Worm (Caenorhabditis elegans) whole organism, L2 larva: Measurements from ENCODE around the gene rpt-2.

Source experiments
- C34F6.9 ChIP-seq: fragments of 150-350 bp; optimal IDR thresholded peaks from 2 replicates; lab custom pipeline; 2014; ENCODE audit warnings: missing biosample characterization, missing genetic modification characterization
- Y55F3AM.14 ChIP-seq: fragments of 200-800 bp; sonication (Bioruptor generic); optimal IDR thresholded peaks from 2 replicates; lab custom pipeline; 2018; ENCODE audit warnings: mild to moderate bottlenecking, missing genetic modification characterization, missing compliant biosample characterization
- ZK546.5 ChIP-seq: sonication (generic microtip); optimal IDR thresholded peaks from 2 replicates; lab custom pipeline; 2017; ENCODE audit warnings: missing biosample characterization, missing genetic modification characterization
- alr-1 ChIP-seq: fragments of 150-350 bp; optimal IDR thresholded peaks from 2 replicates; lab custom pipeline; 2014; ENCODE audit warnings: missing biosample characterization, missing genetic modification characterization
- aly-2 ChIP-seq: fragments of 150-350 bp; optimal IDR thresholded peaks from 2 replicates; lab custom pipeline; 2014; ENCODE audit warnings: missing biosample characterization, missing genetic modification characterization
- blmp-1 ChIP-seq: sonication (generic microtip); optimal IDR thresholded peaks from 2 replicates; lab custom pipeline; 2017; ENCODE audit warnings: missing genetic modification characterization, mild to moderate bottlenecking, missing compliant biosample characterization, antibody characterized with exemption, moderate library complexity; ENCODE audit not compliant: insufficient read depth
- ceh-82 ChIP-seq: fragments of 150-350 bp; optimal IDR thresholded peaks from 2 replicates; lab custom pipeline; 2014; ENCODE audit warnings: missing biosample characterization, missing genetic modification characterization
- dmd-4 ChIP-seq: sonication (generic microtip); optimal IDR thresholded peaks from 2 replicates; lab custom pipeline; 2017; ENCODE audit warnings: missing biosample characterization, missing genetic modification characterization
- fos-1 ChIP-seq: fragments of 150-350 bp; optimal IDR thresholded peaks from 2 replicates; lab custom pipeline; 2014; ENCODE audit warnings: missing biosample characterization, missing genetic modification characterization
- gmeb-1 ChIP-seq: fragments of 150-350 bp; optimal IDR thresholded peaks from 2 replicates; lab custom pipeline; 2014; ENCODE audit warnings: missing biosample characterization, missing genetic modification characterization
- lin-11 ChIP-seq: fragments of 150-350 bp; sonication (generic microtip); optimal IDR thresholded peaks from 2 replicates; lab custom pipeline; 2014; ENCODE audit warnings: missing biosample characterization, missing genetic modification characterization, inconsistent platforms, mixed read lengths
- lin-13 ChIP-seq: fragments of 150-350 bp; optimal IDR thresholded peaks from 2 replicates; lab custom pipeline; 2014; ENCODE audit warnings: missing biosample characterization, missing genetic modification reagents, missing genetic modification characterization
- lin-39 ChIP-seq: fragments of 150-350 bp; optimal IDR thresholded peaks from 2 replicates; lab custom pipeline; 2014; ENCODE audit warnings: missing biosample characterization, missing genetic modification reagents, missing genetic modification characterization
- lsy-2 ChIP-seq, 2 experiments: fragments of 150-350 bp in 1 of 2; sonication (generic microtip) in 1 of 2; optimal IDR thresholded peaks; 2 replicates each; lab custom pipeline; 2014 to 2017; ENCODE audit warnings: missing biosample characterization in 2 of 2, missing genetic modification characterization in 2 of 2
- nhr-12 ChIP-seq: fragments of 150-350 bp; optimal IDR thresholded peaks from 2 replicates; lab custom pipeline; 2014; ENCODE audit warnings: missing biosample characterization, missing genetic modification characterization
- nhr-21 ChIP-seq: fragments of 150-350 bp; optimal IDR thresholded peaks from 2 replicates; lab custom pipeline; 2014; ENCODE audit warnings: missing biosample characterization, missing genetic modification characterization
- nhr-23 ChIP-seq: fragments of 150-350 bp; optimal IDR thresholded peaks from 2 replicates; lab custom pipeline; 2014; ENCODE audit warnings: missing biosample characterization, missing genetic modification reagents, missing genetic modification characterization
- nhr-25 ChIP-seq: fragments of 150-350 bp; sonication (generic microtip); optimal IDR thresholded peaks from 3 replicates; lab custom pipeline; 2014; ENCODE audit warnings: missing biosample characterization, missing genetic modification characterization
- nhr-6 ChIP-seq: fragments of 150-350 bp; optimal IDR thresholded peaks from 2 replicates; lab custom pipeline; 2014; ENCODE audit warnings: missing biosample characterization, missing genetic modification characterization
- nhr-77 ChIP-seq: fragments of 150-350 bp; optimal IDR thresholded peaks from 2 replicates; lab custom pipeline; 2014; ENCODE audit warnings: missing biosample characterization, missing genetic modification characterization
- peb-1 ChIP-seq: fragments of 150-350 bp; optimal IDR thresholded peaks from 2 replicates; lab custom pipeline; 2014; ENCODE audit warnings: missing biosample characterization, missing genetic modification characterization
- sem-4 ChIP-seq: fragments of 150-350 bp; optimal IDR thresholded peaks from 2 replicates; lab custom pipeline; 2014; ENCODE audit warnings: missing biosample characterization, missing genetic modification reagents, missing genetic modification characterization
- skn-1 ChIP-seq: sonication (generic microtip); optimal IDR thresholded peaks from 2 replicates; lab custom pipeline; 2017; ENCODE audit warnings: missing biosample characterization, missing genetic modification characterization
- sma-9 ChIP-seq, 2 experiments: fragments of 150-350 bp in 1 of 2; sonication (generic microtip) in 1 of 2; optimal IDR thresholded peaks; 2 replicates each; lab custom pipeline; 2014 to 2016; ENCODE audit warnings: missing genetic modification characterization in 2 of 2, mild to moderate bottlenecking in 1 of 2, missing biosample characterization in 1 of 2, missing compliant biosample characterization in 1 of 2, missing genetic modification reagents in 1 of 2, moderate library complexity in 1 of 2
- unc-55 ChIP-seq: fragments of 150-350 bp; sonication (generic microtip); optimal IDR thresholded peaks from 3 replicates; lab custom pipeline; 2014; ENCODE audit warnings: missing biosample characterization, missing genetic modification reagents, missing genetic modification characterization
- zag-1 ChIP-seq: fragments of 150-350 bp; optimal IDR thresholded peaks from 2 replicates; lab custom pipeline; 2014; ENCODE audit warnings: missing biosample characterization, missing genetic modification characterization
- ztf-1 ChIP-seq: fragments of 200-800 bp; sonication (Bioruptor generic); conservative IDR thresholded peaks from 2 replicates; pipeline ENCODE4 v1.3.6; 2022; ENCODE audit warnings: missing genetic modification characterization, missing compliant biosample characterization
- ztf-11 ChIP-seq: sonication (generic microtip); optimal IDR thresholded peaks from 2 replicates; lab custom pipeline; 2017; ENCODE audit warnings: missing biosample characterization, missing genetic modification characterization
- ztf-4 ChIP-seq: fragments of 150-350 bp; optimal IDR thresholded peaks from 2 replicates; lab custom pipeline; 2014; ENCODE audit warnings: missing biosample characterization, missing genetic modification characterization

The rpt-2 gene

DNA sequence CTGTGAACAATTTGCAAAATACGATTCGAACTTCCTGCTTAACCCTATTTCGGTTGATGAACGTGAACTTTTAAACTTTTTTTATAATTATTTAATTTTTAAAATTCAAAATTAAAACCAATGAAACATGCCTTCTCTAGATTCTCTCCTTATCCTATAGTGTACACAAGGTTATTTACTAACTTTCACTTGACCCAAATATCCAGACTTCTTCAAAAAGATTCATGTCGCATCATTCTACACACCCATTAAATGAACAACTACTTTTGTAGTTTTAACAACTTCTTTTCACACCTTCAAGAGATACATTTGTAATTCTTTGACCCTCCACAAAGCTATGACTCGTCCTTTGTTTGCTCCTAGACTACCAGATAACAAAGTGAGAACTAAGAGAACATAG is 34.7 kb downstream of the rpt-2 start:
- no peak for TF ChIP-seq ceh-82 (tag; lab: Kevin White, UChicago)
- TF ChIP-seq nhr-23 (tag; lab: Kevin White, UChicago) = no peak
- TF ChIP-seq sem-4 (tag; lab: Kevin White, UChicago) = no peak
- no peak for TF ChIP-seq gmeb-1 (tag; lab: Kevin White, UChicago)
- TF ChIP-seq C34F6.9 = no peak
- TF ChIP-seq sma-9 (GFP tag; optimal IDR thresholded peaks at IDR 0.05; lab: Kevin White, UChicago) = no peak
- no peak for TF ChIP-seq sma-9 (tag; optimal IDR thresholded peaks at IDR 0.05; lab: Kevin White, UChicago)
- no peak for TF ChIP-seq peb-1 (tag; lab: Kevin White, UChicago)

DNA sequence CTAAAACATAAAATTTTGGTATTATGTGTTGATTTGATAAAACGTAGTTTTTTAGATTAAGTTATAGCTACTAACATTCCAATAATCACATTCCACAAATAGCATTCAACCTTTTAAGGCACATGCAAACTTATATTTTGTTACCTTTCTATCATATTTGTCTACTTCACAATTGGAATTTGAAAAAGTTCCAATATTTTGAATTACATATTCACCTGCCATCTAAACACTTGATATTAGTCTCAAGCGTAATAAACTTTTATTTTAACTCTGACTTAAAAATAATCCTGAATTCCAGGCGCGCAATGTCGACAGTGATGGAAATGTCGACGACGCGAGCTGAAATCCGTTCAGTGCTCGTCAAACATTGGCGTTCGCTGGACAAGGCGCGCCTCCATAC is 41.7 kb downstream of the rpt-2 start, which contains the start of gene acy-2:
Gene acy-2 (plus strand): TSS at position 301 of the 400 bp plus-strand sequence.
- TF ChIP-seq lin-13 (GFP tag; lab: Kevin White, UChicago) = no peak
- TF ChIP-seq nhr-6 (tag; lab: Kevin White, UChicago) = no peak
- TF ChIP-seq nhr-21 (tag; lab: Kevin White, UChicago) = no peak
- no peak for TF ChIP-seq ztf-11 (tag; lab: Kevin White, UChicago)
- no peak for TF ChIP-seq zag-1 (tag; lab: Kevin White, UChicago)
- no peak for TF ChIP-seq ztf-4 (tag; lab: Kevin White, UChicago)
- no peak for TF ChIP-seq nhr-77 (tag; lab: Kevin White, UChicago)
- no peak for TF ChIP-seq unc-55 (GFP tag; lab: Kevin White, UChicago)
- no peak for TF ChIP-seq lin-11 (tag; lab: Kevin White, UChicago)
- TF ChIP-seq lsy-2 (tag; optimal IDR thresholded peaks at IDR 0.05; lab: Kevin White, UChicago) = no peak
- no peak for TF ChIP-seq lin-39
- TF ChIP-seq, all 48 proteins: peak for 0

DNA sequence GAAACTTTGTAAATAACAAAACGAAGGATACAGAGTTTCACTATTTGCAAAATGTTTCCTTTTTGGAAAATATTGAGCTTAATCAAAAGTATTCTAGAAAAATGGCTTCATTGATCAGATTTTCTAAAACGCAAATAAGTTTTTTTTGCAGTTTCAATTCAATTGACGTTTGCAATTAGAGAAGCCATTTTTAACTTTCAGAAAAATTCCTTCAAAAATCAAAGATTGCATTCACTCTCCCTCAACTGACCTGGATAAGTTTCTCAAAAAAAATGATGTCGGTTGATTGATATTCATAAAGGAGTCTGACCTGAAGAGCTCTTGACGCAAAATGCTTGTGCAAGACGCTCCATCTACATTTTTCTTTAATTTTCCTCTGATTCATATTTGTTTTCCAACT is 43.8 kb downstream of the rpt-2 start:
- TF ChIP-seq dmd-4 = no peak
- no peak for TF ChIP-seq alr-1 (tag; lab: Kevin White, UChicago)
- TF ChIP-seq lin-39 = no peak
- TF ChIP-seq nhr-12 (tag; lab: Kevin White, UChicago) = no peak
- no peak for TF ChIP-seq nhr-23 (tag; lab: Kevin White, UChicago)
- TF ChIP-seq Y55F3AM.14 (GFP tag; lab: Kevin White, UChicago) = no peak
- TF ChIP-seq fos-1 (tag; lab: Kevin White, UChicago) = no peak
- TF ChIP-seq skn-1 (tag; lab: Kevin White, UChicago) = no peak
- TF ChIP-seq zag-1 (tag; lab: Kevin White, UChicago) = no peak
- no peak for TF ChIP-seq ZK546.5 (tag; lab: Kevin White, UChicago)
- TF ChIP-seq ztf-4 (tag; lab: Kevin White, UChicago) = no peak
- TF ChIP-seq nhr-25 (tag; lab: Kevin White, UChicago) = no peak

DNA sequence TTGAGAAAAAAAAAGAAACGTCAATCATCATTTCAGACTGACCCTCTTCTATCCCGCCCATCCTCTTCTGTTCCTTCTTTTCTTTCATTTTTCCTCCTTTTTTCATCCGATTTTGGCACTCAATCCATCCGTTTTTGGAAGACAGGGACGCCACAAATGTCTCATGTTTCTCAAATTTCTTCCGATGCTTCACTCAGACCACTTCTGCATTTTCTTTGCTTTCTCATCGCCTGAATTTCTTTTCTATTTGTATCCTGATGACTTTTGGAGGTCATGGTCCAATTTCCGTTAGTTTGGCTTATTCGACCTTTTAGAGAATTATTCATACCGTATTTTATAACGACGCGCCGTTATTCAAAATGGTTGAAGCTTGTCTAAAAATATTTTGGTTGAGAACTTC is 44.9 kb downstream of the rpt-2 start:
- TF ChIP-seq blmp-1 (tag; lab: Kevin White, UChicago) (no peak), aly-2 (tag; lab: Kevin White, UChicago) (no peak), nhr-6 (tag; lab: Kevin White, UChicago) (no peak), nhr-23 (tag; lab: Kevin White, UChicago) (no peak), ztf-1 (GFP tag; lab: Robert Waterston, UW) (no peak), ztf-11 (tag; lab: Kevin White, UChicago) (no peak), gmeb-1 (tag; lab: Kevin White, UChicago) (no peak)
- TF ChIP-seq, all 48 proteins: peak for 0
